Fruit fly (Drosophila melanogaster): ENCODE data around the gene CG42367.

CG42367 gene

DNA sequence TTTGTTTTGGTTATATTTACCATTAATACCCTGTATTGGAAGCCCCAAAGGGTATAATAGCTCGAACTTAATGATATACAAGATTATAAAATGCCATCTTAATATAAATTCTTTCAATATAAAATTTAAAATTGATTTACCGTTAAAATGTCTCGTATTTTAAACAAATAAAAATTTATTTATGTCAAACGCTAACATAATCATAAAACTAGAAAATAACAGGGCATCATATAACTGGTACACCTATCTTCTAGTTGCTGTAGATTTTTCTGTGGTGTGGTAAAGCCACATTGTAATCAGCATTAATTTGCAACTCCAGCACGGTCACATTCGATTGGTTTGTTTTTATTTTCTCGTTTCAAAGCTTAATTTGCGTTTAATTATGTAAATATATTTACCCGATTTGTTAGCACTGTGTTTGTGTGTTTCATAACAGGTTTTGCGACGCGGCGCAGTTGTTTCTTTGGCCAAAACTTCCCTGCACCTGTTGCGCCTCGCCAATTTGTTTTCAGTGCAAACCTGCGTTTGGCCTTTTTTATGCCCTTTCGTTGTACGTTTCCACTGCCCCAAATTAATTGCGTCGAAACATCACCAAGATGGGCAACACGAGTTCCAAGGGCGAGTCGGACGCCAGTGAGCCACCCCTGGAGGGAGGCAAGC lies 26.7 kb downstream of the CG42367 start, which contains the start of the genes CG4658 and CG5846 (continued):
- TF ChIP-seq Tbp (GFP tag; optimal IDR thresholded peaks at IDR 0.05), result no peak
- peak; percentile 97 for TF ChIP-seq CG31441 (GFP tag; IDR thresholded peaks at IDR 0.05)
- no peak for TF ChIP-seq Bgb (GFP tag; IDR thresholded peaks at IDR 0.05; ENCODE audit: partially characterized antibody)
- TF ChIP-seq zfh2 (GFP tag; optimal IDR thresholded peaks at IDR 0.05), result peak; percentile 54
- TF ChIP-seq Neu2 (GFP tag; optimal IDR thresholded peaks at IDR 0.05; ENCODE audit: borderline replicate concordance), result no peak
- peak; percentile 94 for TF ChIP-seq CG12942 (GFP tag; optimal IDR thresholded peaks at IDR 0.05)
- no peak for TF ChIP-seq CG42726 (GFP tag; IDR thresholded peaks at IDR 0.05; ENCODE audit: partially characterized antibody)
- TF ChIP-seq tll (GFP tag; optimal IDR thresholded peaks at IDR 0.05), result peak in 1 of 2 experiments; percentile 54
- TF ChIP-seq CG15073 (GFP tag; optimal IDR thresholded peaks at IDR 0.05), result peak; percentile 77
- TF ChIP-seq CG12744 (GFP tag; optimal IDR thresholded peaks at IDR 0.05), result peak; percentile 75
- peak; percentile 58 for TF ChIP-seq pnt (GFP tag; optimal IDR thresholded peaks at IDR 0.05)
- TF ChIP-seq CG14965 (GFP tag; optimal IDR thresholded peaks at IDR 0.05; ENCODE audit: borderline replicate concordance), result no peak
- peak; percentile 77 for TF ChIP-seq CG9797 (GFP tag; optimal IDR thresholded peaks at IDR 0.05)
- peak; percentile 92 for TF ChIP-seq CG14014 (GFP tag; IDR thresholded peaks at IDR 0.05)
- peak; percentile 93 for TF ChIP-seq Ada2b (GFP tag; IDR thresholded peaks at IDR 0.05)
- TF ChIP-seq odd (GFP tag; optimal IDR thresholded peaks at IDR 0.05), result peak; percentile 89
- TF ChIP-seq fd64A (GFP tag; optimal IDR thresholded peaks at IDR 0.05), result no peak
- TF ChIP-seq Med (GFP tag), result peak; percentile 88
- peak; percentile 82 for TF ChIP-seq exex (tag; optimal IDR thresholded peaks at IDR 0.05)
- TF ChIP-seq CG18262 (tag; optimal IDR thresholded peaks at IDR 0.05), result peak; percentile 97
- peak; percentile 85 for TF ChIP-seq Taf1 (GFP tag; IDR thresholded peaks at IDR 0.05)
- TF ChIP-seq CG1233 (GFP tag; optimal IDR thresholded peaks at IDR 0.05), result peak; percentile 89
- TF ChIP-seq nmo (GFP tag; optimal IDR thresholded peaks at IDR 0.05), result peak; percentile 97
- peak; percentile 76 for TF ChIP-seq CrebB (tag; optimal IDR thresholded peaks at IDR 0.05)
- peak; percentile 73 for TF ChIP-seq CG30431 (GFP tag; optimal IDR thresholded peaks at IDR 0.05)
- peak; percentile 90 for TF ChIP-seq CG18476 (GFP tag; optimal IDR thresholded peaks at IDR 0.05)
- TF ChIP-seq CG2199 (GFP tag; IDR thresholded peaks at IDR 0.05), result peak; percentile 77; the same call in 2 of the 3 replicates
- no peak for TF ChIP-seq Lpt (GFP tag; optimal IDR thresholded peaks at IDR 0.05)
- peak; percentile 76 for TF ChIP-seq toy (GFP tag; IDR thresholded peaks at IDR 0.05)
- TF ChIP-seq Abd-B (GFP tag; optimal IDR thresholded peaks at IDR 0.05), result peak; percentile 96
- TF ChIP-seq Dad (GFP tag; optimal IDR thresholded peaks at IDR 0.05), result peak; percentile 17
- peak; percentile 90 for TF ChIP-seq danr (GFP tag; IDR thresholded peaks at IDR 0.05)
- peak; percentile 96 for TF ChIP-seq Hr3 (GFP tag; optimal IDR thresholded peaks at IDR 0.05)
- TF ChIP-seq CG10979 (tag; optimal IDR thresholded peaks at IDR 0.05), result peak; percentile 96
- no peak for TF ChIP-seq pita (GFP tag; optimal IDR thresholded peaks at IDR 0.05)
- peak; percentile 30 for TF ChIP-seq emc (GFP tag; optimal IDR thresholded peaks at IDR 0.05)
- peak; percentile 96 for TF ChIP-seq CG17361 (GFP tag; IDR thresholded peaks at IDR 0.05)
- peak; percentile 98 for TF ChIP-seq vvl (GFP tag; IDR thresholded peaks at IDR 0.05)
- TF ChIP-seq caup (GFP tag; optimal IDR thresholded peaks at IDR 0.05; ENCODE audit: severe bottlenecking), result peak; percentile 88
- TF ChIP-seq Gug (GFP tag; IDR thresholded peaks at IDR 0.05), result peak; percentile 81
- TF ChIP-seq Trl (optimal IDR thresholded peaks at IDR 0.05), result no peak
- TF ChIP-seq Trl (GFP tag; optimal IDR thresholded peaks at IDR 0.05), result peak; percentile 75
- TF ChIP-seq Dbx (GFP tag; IDR thresholded peaks at IDR 0.05), result peak; percentile 94
- TF ChIP-seq CG10267 (tag; optimal IDR thresholded peaks at IDR 0.05), result peak; percentile 93
- peak; percentile 84 for TF ChIP-seq ATbp (GFP tag; optimal IDR thresholded peaks at IDR 0.05)
- TF ChIP-seq CG1024 (GFP tag; IDR thresholded peaks at IDR 0.05), result peak; percentile 88
- peak; percentile 78 for TF ChIP-seq CG17612 (GFP tag; IDR thresholded peaks at IDR 0.05)

Measured in whole organism, embryonic.